Worm (Caenorhabditis elegans): ENCODE results near the gene C54E10.7.

The C54E10.7 gene

DNA sequence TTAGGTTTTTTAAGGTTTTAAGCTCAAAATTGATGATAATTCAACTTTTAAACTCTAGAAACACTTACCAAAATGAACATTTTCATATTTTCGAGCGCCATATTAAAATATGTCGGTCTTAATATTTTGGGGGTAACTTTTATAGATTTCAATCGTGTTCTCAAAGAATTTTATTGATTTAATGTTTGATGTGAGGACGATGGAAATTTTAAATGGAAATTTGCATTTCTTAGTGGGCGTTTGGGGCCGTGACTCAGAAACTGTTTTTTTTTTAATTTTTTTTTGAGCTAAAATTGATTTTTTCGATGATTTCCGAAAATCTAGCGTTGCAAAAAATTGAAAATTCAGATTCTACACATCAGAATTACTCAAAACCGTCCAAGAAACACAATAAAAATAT lies 8.2 kb upstream of the C54E10.7 start, which contains the start of gene C54E10.10:
TSS of gene C54E10.10 (minus strand) at position 101 of the 400 bp plus-strand sequence.
- TF ChIP-seq elt-4 (tag; optimal IDR thresholded peaks at IDR 0.05): no peak
- TF ChIP-seq pqm-1 (tag; optimal IDR thresholded peaks at IDR 0.05): no peak
- no peak for TF ChIP-seq ceh-14 (tag; optimal IDR thresholded peaks at IDR 0.05)
- TF ChIP-seq ttx-3 (tag; optimal IDR thresholded peaks at IDR 0.05): no peak
- TF ChIP-seq hlh-30 (tag; optimal IDR thresholded peaks at IDR 0.05; ENCODE audit: insufficient read depth): no peak

DNA sequence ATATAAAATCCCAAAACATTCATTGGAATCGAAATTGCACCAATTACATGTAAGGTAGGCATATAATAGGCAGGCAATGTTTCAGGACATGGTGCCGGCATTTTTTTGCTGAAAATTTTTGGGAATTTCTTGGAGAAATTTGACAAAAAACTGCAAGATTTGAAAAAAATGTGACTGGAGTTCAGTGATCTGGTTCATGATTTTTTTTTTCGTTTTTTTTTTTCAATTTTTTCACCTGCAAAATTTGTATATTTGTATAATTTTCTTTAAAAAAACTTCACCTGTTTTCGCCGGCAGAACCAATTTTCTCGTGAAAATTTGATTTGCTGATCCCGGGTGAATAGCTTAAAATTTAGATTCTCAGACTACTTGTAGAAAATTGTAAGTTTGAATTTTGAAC lies 5.1 kb upstream of the C54E10.7 start, which contains the start of gene sri-10:
TSS of gene sri-10 (minus strand) at position 101 of the 400 bp plus-strand sequence.
- TF ChIP-seq npax-4 (tag; optimal IDR thresholded peaks at IDR 0.05): no peak
- no peak for TF ChIP-seq unc-55 (GFP tag; optimal IDR thresholded peaks at IDR 0.05)
- no peak for TF ChIP-seq ceh-31 (tag; optimal IDR thresholded peaks at IDR 0.05)
- no peak for TF ChIP-seq C08G9.2 (tag; optimal IDR thresholded peaks at IDR 0.05)
- no peak for TF ChIP-seq elt-2 (tag; optimal IDR thresholded peaks at IDR 0.05)
- no peak for TF ChIP-seq ama-1 (optimal IDR thresholded peaks at IDR 0.05)
- no peak for TF ChIP-seq ceh-48 (tag; optimal IDR thresholded peaks at IDR 0.05)

DNA sequence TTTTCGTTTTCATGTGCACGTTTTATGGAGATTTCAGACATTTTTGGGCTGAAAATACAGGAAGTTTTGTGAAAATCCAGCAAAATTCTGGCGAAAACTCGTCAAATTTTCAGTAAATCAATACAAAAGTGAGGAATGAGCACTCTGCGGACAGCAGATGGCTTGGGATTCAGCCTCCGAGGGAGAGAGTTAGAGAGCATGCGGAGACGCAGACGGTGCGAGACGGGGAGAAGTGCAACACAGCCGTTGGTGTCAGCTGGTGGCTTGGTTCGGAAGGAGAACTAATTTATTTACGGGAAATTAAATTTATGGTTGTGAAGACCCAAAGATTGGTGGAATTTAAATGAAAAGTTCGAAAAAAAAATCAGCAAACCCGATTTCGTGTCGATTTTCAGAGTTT lies 2.8 kb upstream of the C54E10.7 start, which contains the start of gene C54E10.6:
TSS of gene C54E10.6 (minus strand) at position 109 of the 400 bp plus-strand sequence.
- TF ChIP-seq ztf-16 (tag; optimal IDR thresholded peaks at IDR 0.05) (no peak), ceh-45 (GFP tag; IDR thresholded peaks at IDR 0.05) (no peak), ceh-31 (tag; optimal IDR thresholded peaks at IDR 0.05) (peak; percentile 66), sdc-2 (tag; optimal IDR thresholded peaks at IDR 0.05) (no peak), ceh-48 (tag; optimal IDR thresholded peaks at IDR 0.05) (peak; percentile 72), ceh-14 (tag; optimal IDR thresholded peaks at IDR 0.05) (peak; percentile 28), hlh-8 (tag; optimal IDR thresholded peaks at IDR 0.05) (peak; percentile 28), ceh-19 (GFP tag; optimal IDR thresholded peaks at IDR 0.05) (no peak), unc-86 (tag; optimal IDR thresholded peaks at IDR 0.05) (no peak), syd-9 (tag; optimal IDR thresholded peaks at IDR 0.05) (no peak), tbx-2 (tag; optimal IDR thresholded peaks at IDR 0.05) (peak; percentile 29), unc-42 (tag; optimal IDR thresholded peaks at IDR 0.05) (peak; percentile 96), ceh-18 (tag; optimal IDR thresholded peaks at IDR 0.05) (peak; percentile 28), ceh-24 (tag; optimal IDR thresholded peaks at IDR 0.05) (no peak), odd-2 (tag; optimal IDR thresholded peaks at IDR 0.05) (no peak), K09A11.1 (tag; optimal IDR thresholded peaks at IDR 0.05; ENCODE audit: insufficient read depth) (no peak), rnt-1 (tag; optimal IDR thresholded peaks at IDR 0.05) (peak; percentile 37), lin-11 (tag; optimal IDR thresholded peaks at IDR 0.05) (no peak), nfya-1 (tag; optimal IDR thresholded peaks at IDR 0.05) (peak; percentile 35)

DNA sequence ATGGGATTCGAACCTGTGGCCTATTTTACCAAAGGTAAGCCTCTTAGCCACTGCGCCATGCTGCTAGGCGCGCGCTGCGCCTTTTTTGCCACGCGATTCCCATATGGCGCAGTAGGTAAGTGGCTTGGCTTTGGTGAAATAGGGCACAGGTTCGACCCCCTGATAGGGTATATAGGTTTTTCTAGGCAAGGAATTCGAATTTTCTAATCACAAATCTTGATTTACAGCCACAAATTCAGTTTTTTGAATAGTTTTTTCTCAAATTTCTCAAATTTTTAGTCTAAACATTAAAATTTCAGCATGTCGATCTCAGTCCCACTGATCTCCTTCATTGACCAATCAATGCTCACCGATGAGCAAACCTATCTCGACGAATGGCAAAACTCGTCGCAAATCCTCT lies 755 bp upstream of the C54E10.7 start, which contains the start of gene C54E10.3:
TSS of gene C54E10.3 (plus strand) at position 301 of the 400 bp plus-strand sequence.
- TF ChIP-seq C08G9.2 (tag; optimal IDR thresholded peaks at IDR 0.05) (no peak), ref-2 (tag; optimal IDR thresholded peaks at IDR 0.05) (no peak), sox-4 (tag; optimal IDR thresholded peaks at IDR 0.05) (no peak), unc-86 (tag; optimal IDR thresholded peaks at IDR 0.05) (no peak), lin-11 (tag; optimal IDR thresholded peaks at IDR 0.05) (no peak), ceh-24 (tag; optimal IDR thresholded peaks at IDR 0.05) (no peak), madf-2 (tag; optimal IDR thresholded peaks at IDR 0.05) (no peak), tbx-2 (tag; optimal IDR thresholded peaks at IDR 0.05) (no peak), ceh-2 (tag; optimal IDR thresholded peaks at IDR 0.05) (no peak), fax-1 (tag; optimal IDR thresholded peaks at IDR 0.05) (no peak), lim-6 (tag; optimal IDR thresholded peaks at IDR 0.05) (no peak), ceh-30 (tag; optimal IDR thresholded peaks at IDR 0.05) (no peak)

DNA sequence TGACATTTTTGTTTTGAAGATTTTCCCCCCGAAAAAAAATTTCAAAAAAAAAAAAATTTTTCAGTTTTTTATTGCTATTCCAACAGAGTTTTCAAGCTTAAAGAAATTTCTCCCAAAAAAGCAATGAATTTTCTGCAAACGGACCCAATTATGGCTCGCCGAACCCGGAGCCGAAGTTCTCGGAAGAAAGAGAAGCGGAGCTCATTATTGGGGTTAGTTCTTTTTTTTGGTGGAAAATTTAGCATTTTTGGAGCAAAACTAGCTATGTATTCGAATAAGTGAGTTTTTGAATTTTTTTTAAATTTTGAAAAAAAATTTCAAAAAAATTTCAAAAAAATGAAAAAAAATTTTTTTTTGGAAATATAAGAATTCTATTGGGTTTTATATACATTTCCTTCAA lies 8.2 kb downstream of the C54E10.7 start, which contains the start of gene ncs-5:
TSS of gene ncs-5 (plus strand) at position 124 of the 400 bp plus-strand sequence.
- TF ChIP-seq ceh-9 (tag; optimal IDR thresholded peaks at IDR 0.05) (no peak), dmd-4 (tag; optimal IDR thresholded peaks at IDR 0.05; ENCODE audit: borderline replicate concordance) (no peak), ceh-31 (tag; optimal IDR thresholded peaks at IDR 0.05) (no peak), hlh-8 (tag; optimal IDR thresholded peaks at IDR 0.05) (no peak), K02D7.2 (tag; optimal IDR thresholded peaks at IDR 0.05) (no peak), ceh-14 (tag; optimal IDR thresholded peaks at IDR 0.05) (no peak), mec-3 (tag; optimal IDR thresholded peaks at IDR 0.05; ENCODE audit: borderline replicate concordance) (no peak), C38D4.7 (GFP tag; optimal IDR thresholded peaks at IDR 0.05) (no peak), ceh-2 (tag; optimal IDR thresholded peaks at IDR 0.05) (no peak), gmeb-2 (tag; optimal IDR thresholded peaks at IDR 0.05) (no peak), unc-55 (GFP tag; optimal IDR thresholded peaks at IDR 0.05) (no peak), pros-1 (tag; optimal IDR thresholded peaks at IDR 0.05) (no peak), ahr-1 (tag; optimal IDR thresholded peaks at IDR 0.05) (no peak), npax-4 (tag; optimal IDR thresholded peaks at IDR 0.05) (no peak), fkh-10 (GFP tag; optimal IDR thresholded peaks at IDR 0.05) (no peak), sox-4 (tag; optimal IDR thresholded peaks at IDR 0.05) (no peak), tbx-7 (tag; optimal IDR thresholded peaks at IDR 0.05) (no peak)

All from whole organism, late embryonic.